Fruit fly (Drosophila melanogaster) whole organism, larva: Measurements from ENCODE around the gene Bre1.
A peak's percentile ranks its signal among the peaks of the same experiment; 100 is the strongest.

ENCODE experiments used
- noc ChIP-seq: fragments of 200-800 bp; sonication (Bioruptor generic); optimal IDR thresholded peaks from 3 replicates; lab custom pipeline; 2019; ENCODE audit warnings: missing biosample characterization, mild to moderate bottlenecking, missing genetic modification characterization, moderate library complexity

Gene Bre1

dm6 chr3L:5786604-5787003 lies 7.4 kb downstream of the Bre1 start, which contains the start of gene Cralbp:
TSS of gene Cralbp (minus strand) at chr3L:5786718.
- no peak for TF ChIP-seq noc (tag; lab: Kevin White, UChicago)

dm6 chr3L:5785237-5786062 lies 8.5 kb downstream of the Bre1 start:
- no peak for TF ChIP-seq noc (tag; lab: Kevin White, UChicago)

- TF ChIP-seq noc (tag; lab: Kevin White, UChicago), result no peak
These were observed 14.3 kb downstream of the Bre1 start, which contains the start of the genes Myt1, PGRP-LD and Pmi for dm6 chr3L:5779476-5780401. TSS of gene Myt1 (minus strand) at chr3L:5779591. TSS of gene PGRP-LD (plus strand) at chr3L:5780051. TSS of gene Pmi (plus strand) at chr3L:5780051.

dm6 chr3L:5777114-5777513 lies 16.9 kb downstream of the Bre1 start, which contains the start of gene vito:
TSS of gene vito (minus strand) at chr3L:5777333.
- TF ChIP-seq noc (tag; lab: Kevin White, UChicago), result no peak

dm6 chr3L:5774782-5775181 lies 19.2 kb downstream of the Bre1 start:
- TF ChIP-seq noc (tag; lab: Kevin White, UChicago), result no peak

DNA sequence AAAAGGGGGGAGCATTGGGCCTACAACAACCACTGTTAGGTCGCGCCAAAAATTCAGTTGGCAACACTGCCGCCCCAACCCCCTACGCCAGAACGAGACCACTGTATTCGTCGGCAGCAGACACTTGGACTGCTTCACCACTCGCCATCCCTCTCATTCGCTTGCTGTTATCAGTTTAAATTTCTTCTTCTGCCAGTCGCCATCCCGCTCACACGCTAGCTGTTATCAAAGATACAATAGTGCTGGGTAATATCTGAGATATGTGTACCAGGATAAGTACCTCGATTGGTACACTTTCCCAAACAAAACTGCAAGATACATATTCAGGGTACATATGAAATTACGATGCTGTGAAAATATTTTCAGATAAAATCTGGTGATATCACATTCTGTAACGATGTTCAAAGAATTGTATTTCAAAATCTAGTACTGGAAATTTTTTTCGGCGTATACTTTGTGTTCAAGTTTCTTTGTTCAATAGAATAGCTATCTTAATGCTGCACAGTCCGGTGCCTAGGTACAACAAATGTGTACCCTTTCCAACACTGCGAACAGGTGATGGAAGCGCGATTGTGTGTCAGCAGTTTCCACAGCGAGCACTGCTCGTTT lies 23.1 kb downstream of the Bre1 start:
- peak; percentile 96 for TF ChIP-seq noc (tag; lab: Kevin White, UChicago)

DNA sequence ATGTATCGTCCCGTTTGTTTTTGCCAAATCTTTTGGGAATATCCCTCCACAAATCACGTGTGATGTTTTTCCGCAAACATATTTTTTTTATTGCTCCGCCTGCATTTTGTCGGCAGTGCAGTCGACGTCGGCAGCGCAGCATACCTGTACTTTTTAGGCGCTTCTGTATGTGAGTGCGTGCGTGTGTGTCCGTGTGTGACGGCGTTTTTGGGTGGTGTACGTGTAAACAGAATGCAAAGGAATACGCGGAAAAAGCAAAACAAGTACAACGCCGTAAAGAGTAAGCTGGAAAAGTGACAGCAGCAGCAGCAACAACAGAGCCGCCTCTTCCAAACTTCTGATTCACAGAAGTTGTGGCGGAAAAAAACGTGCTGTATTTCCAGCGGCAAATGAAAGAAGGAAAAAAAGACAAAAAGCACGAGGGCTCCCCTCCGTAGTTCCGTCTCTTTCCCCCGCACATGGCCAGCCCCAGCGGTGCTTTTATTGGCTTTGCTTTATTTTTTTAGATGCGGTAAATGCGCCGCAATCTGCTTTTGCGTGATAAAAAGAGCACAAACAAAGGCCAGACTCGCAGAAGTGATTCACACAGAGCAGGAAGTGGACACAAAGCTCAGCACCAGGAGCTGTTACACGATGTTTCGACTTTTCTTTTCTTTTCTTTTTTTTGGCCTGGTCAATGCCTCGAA lies 23.7 kb downstream of the Bre1 start:
- TF ChIP-seq noc (tag; lab: Kevin White, UChicago), result no peak

- TF ChIP-seq noc (tag; lab: Kevin White, UChicago), result peak; percentile 17
These were observed 25.2 kb downstream of the Bre1 start, which contains the start of the genes Ppat-Dpck and scny for dm6 chr3L:5768532-5769497. TSS of gene Ppat-Dpck (minus strand) at chr3L:5768794. TSS of gene scny (plus strand) at chr3L:5769002.

DNA sequence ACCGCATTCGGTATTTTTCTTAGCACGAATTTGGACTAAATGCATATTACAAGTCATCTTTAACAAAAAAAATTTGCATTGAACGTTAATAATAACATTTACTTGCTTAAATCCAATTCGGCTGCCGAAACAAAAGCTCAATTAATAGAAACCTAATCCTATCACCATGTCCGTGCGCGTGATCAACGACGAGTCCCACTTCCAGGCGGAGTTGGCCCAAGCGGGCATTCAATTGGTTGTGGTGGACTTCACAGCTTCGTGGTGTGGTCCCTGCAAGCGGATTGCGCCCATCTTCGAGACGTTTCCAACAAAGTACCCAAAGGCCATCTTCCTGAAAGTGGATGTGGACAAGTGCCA lies 28.2 kb downstream of the Bre1 start, which contains the start of gene Txl:
Gene Txl, plus strand, starts transcription at position 3 of the 357 bp plus-strand sequence.
- TF ChIP-seq noc (tag; lab: Kevin White, UChicago), result no peak

DNA sequence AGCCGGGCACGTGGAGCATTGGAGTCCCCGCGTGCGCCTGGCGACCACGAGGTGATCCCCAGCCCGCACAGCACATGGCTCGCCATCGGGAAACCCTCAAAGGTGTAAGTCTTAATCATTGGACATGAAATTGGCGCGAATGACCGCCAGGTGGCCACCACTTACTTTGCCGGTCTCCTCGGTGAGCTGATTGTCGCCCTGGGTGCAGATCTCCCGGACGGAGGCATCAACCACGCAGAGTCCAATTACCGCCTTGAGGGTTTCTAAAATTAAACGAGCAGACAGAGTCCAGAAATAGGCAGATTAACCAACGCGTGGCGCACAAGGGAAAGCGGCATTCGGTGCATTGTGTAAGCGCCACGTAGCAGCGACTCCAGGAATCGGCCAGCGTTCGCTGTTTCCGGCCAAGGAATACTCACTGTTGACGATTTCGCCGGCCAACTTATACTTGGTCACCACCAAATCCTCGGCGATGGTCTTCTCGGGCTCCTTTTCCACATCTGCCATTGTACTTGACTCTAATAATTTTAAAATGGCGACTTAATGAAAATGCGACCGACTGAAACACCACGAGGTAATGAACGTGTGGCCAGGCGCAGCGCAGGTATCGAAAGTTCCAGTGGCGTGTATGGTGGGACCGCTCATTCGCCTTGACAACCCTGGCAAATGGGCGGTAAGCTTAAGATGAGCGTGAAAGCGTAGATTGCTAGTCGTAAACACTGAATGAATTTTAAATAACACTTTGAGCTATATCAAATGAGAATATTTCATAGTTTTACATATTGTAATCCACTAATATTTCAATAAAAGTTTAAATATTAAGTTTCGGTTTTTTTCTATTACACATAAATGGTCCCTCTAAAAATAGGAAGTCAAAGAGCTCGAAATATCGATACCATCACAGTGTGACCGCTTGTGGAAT lies 28.8 kb downstream of the Bre1 start, which contains the start of gene CG10576:
Gene CG10576, minus strand, starts transcription at position 781 of the 922 bp plus-strand sequence.
- no peak for TF ChIP-seq noc (tag; lab: Kevin White, UChicago)

DNA sequence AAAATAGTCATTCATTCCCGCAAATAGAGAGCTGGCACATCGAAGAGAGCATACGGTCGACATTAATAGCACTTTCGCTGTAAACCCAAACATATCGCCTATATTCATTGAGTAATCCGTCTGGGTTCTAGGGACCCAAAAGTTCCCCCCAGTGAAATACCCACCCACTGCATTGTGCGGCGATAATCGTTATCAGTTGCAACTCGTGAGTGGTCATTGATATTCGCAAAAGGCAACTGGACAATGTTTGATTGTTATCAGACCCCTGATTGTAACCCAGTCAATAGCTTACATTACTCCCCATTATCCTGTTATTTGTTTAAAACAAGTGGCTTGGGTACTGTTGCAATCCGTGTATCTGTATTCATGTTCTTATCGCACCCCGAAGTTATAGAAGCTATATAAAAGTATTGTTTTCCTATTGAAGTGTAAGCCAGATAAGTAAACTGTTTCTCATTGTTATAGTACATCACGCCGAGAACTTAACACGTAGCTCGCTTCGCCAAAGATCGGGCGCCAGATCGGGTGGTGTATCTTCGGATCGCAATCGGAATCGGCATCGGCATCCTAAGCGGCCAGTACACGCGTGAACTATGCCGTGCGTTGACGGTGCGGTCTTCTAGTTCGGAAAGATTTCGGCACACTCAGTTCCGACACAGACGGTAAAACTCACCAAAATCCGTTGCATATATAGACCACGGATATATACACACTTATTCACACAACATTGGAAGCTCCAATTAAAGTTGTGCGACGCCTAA lies 40.2 kb downstream of the Bre1 start:
- TF ChIP-seq noc (tag; lab: Kevin White, UChicago), result no peak
